Worm (Caenorhabditis elegans): ENCODE data around the gene F55G7.3.

F55G7.3 gene

DNA sequence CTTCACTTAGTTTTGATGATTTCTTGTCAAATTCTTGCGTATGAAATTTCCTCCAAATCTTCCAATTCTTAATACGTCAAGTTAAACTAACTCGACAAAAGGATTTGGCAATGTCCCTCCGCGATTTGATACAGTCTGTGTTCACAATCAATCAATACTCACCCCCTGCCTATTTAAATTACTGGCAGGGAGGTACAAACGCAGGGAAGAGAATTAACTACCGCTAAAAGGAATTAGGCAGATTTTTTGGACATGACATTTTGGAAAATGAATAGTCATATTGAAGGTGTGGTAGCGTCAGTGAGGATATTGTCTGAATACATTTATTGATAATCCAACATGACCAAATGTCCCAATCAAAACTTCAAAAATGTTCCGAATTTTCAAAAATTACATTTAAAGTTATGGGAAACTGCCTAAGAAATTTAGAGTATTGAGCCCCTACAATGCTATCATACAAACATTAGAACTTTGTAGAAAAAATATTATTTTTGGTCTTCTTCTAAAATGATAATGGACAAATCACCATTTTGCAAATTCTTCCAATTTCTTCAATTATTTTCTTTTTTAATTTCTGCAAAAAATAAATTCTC lies 4.4 kb downstream of the F55G7.3 start (continued):
- TF ChIP-seq spr-1 (tag; optimal IDR thresholded peaks at IDR 0.05) (peak; percentile 97), zfp-2 (tag; optimal IDR thresholded peaks at IDR 0.05) (peak; percentile 88), unc-62 (GFP tag; optimal IDR thresholded peaks at IDR 0.05 in 1 of 2) (peak; percentile 91 to 100), unc-62 (tag; optimal IDR thresholded peaks at IDR 0.05) (peak; percentile 93), lim-7 (GFP tag; IDR thresholded peaks at IDR 0.05) (no peak), Y48G9A.11 (GFP tag; IDR thresholded peaks at IDR 0.05) (no peak; the same call in 1 of the 2 replicates), daf-16 (GFP tag; optimal IDR thresholded peaks at IDR 0.05) (peak; percentile 96 to 98), daf-16 (tag; optimal IDR thresholded peaks at IDR 0.05) (peak; percentile 93), Y5F2A.4 (GFP tag; optimal IDR thresholded peaks at IDR 0.05) (peak; percentile 91), nhr-11 (tag; optimal IDR thresholded peaks at IDR 0.05) (peak; percentile 99), F26F4.8 (GFP tag; conservative IDR thresholded peaks at IDR 0.05) (no peak), unc-39 (tag; optimal IDR thresholded peaks at IDR 0.05) (peak; percentile 92), D1046.2 (GFP tag; IDR thresholded peaks at IDR 0.05) (peak; percentile 89; the same call in 1 of the 2 replicates), madf-9 (GFP tag; conservative IDR thresholded peaks at IDR 0.05) (peak; percentile 97), F37D6.2 (tag; optimal IDR thresholded peaks at IDR 0.05) (peak; percentile 99), T26A8.4 (GFP tag; IDR thresholded peaks at IDR 0.05) (peak; percentile 99), unc-130 (GFP tag; optimal IDR thresholded peaks at IDR 0.05) (peak; percentile 42), nhr-10 (tag; optimal IDR thresholded peaks at IDR 0.05) (peak; percentile 99), sdz-12 (GFP tag; optimal IDR thresholded peaks at IDR 0.05) (peak; percentile 91), gei-8 (GFP tag; optimal IDR thresholded peaks at IDR 0.05) (peak; percentile 88), dmd-6 (GFP tag; IDR thresholded peaks at IDR 0.05) (peak; percentile 97), cey-2 (tag; optimal IDR thresholded peaks at IDR 0.05; ENCODE audit: borderline replicate concordance, insufficient read depth) (peak; percentile 55), lin-1 (GFP tag; IDR thresholded peaks at IDR 0.05) (peak; percentile 95), ZK546.5 (tag; optimal IDR thresholded peaks at IDR 0.05) (peak; percentile 31 to 75), nhr-28 (tag; optimal IDR thresholded peaks at IDR 0.05) (peak; percentile 95), ceh-32 (tag; optimal IDR thresholded peaks at IDR 0.05; ENCODE audit: poor library complexity) (peak; percentile 88), dmd-8 (GFP tag; IDR thresholded peaks at IDR 0.05) (peak; percentile 72), aly-2 (tag; optimal IDR thresholded peaks at IDR 0.05) (no peak), F44E2.7 (GFP tag; IDR thresholded peaks at IDR 0.05) (0 out of 2 replicates have a peak, but pooled peaks have one; percentile 23), fos-1 (tag; optimal IDR thresholded peaks at IDR 0.05) (peak; percentile 85), ces-1 (GFP tag; optimal IDR thresholded peaks at IDR 0.05) (peak; percentile 95), hlh-11 (tag; optimal IDR thresholded peaks at IDR 0.05) (peak; percentile 97), mep-1 (tag; optimal IDR thresholded peaks at IDR 0.05) (peak; percentile 100), nhr-41 (GFP tag; IDR thresholded peaks at IDR 0.05) (peak; percentile 68), mxl-3 (GFP tag; optimal IDR thresholded peaks at IDR 0.05) (peak; percentile 92), jun-1 (tag; optimal IDR thresholded peaks at IDR 0.05) (peak; percentile 99), lin-13 (GFP tag; optimal IDR thresholded peaks at IDR 0.05) (peak; percentile 98), zip-11 (GFP tag; IDR thresholded peaks at IDR 0.05) (no peak), daf-19 (GFP tag; conservative IDR thresholded peaks at IDR 0.05) (peak; percentile 96), dmd-9 (GFP tag; IDR thresholded peaks at IDR 0.05) (peak; percentile 88), lir-3 (tag; optimal IDR thresholded peaks at IDR 0.05) (peak; percentile 90), mdl-1 (tag; optimal IDR thresholded peaks at IDR 0.05) (peak; percentile 90 to 92), nhr-6 (tag; optimal IDR thresholded peaks at IDR 0.05) (peak; percentile 98), tag-97 (GFP tag; IDR thresholded peaks at IDR 0.05) (no peak), set-16 (GFP tag; IDR thresholded peaks at IDR 0.05) (no peak), ceh-44 (GFP tag; IDR thresholded peaks at IDR 0.05) (no peak), ctbp-1 (GFP tag; IDR thresholded peaks at IDR 0.05) (peak; percentile 98), F10B5.3 (tag; optimal IDR thresholded peaks at IDR 0.05) (peak; percentile 96), ceh-82 (tag; optimal IDR thresholded peaks at IDR 0.05) (peak; percentile 66), nhr-76 (tag; optimal IDR thresholded peaks at IDR 0.05) (peak; percentile 82), skn-1 (tag; optimal IDR thresholded peaks at IDR 0.05) (no peak), lin-39 (tag; optimal IDR thresholded peaks at IDR 0.05) (peak; percentile 86)

All from whole organism, L4 larva.